Fruit fly (Drosophila melanogaster) whole organism, embryonic: ENCODE data around the gene Nf-YC.

ENCODE experiments used
- ATbp ChIP-seq: fragments of 200-800 bp; sonication (Bioruptor generic); optimal IDR thresholded peaks from 2 replicates; lab custom pipeline; 2017; ENCODE audit warnings: missing biosample characterization, mild to moderate bottlenecking, missing genetic modification characterization, missing genetic modification reagents
- Ada2b ChIP-seq: fragments of 200-800 bp; sonication (Bioruptor generic); IDR thresholded peaks from 2 replicates; pipeline ENCODE4 v1.3.6; 2022; ENCODE audit warnings: missing biosample characterization, missing genetic modification characterization
- Atf6 ChIP-seq: fragments of 200-800 bp; sonication (Bioruptor generic); IDR thresholded peaks from 2 replicates; pipeline ENCODE4 v1.3.6; 2022; ENCODE audit warnings: missing biosample characterization, missing genetic modification characterization
- Awh ChIP-seq: fragments of 200-800 bp; sonication (Bioruptor generic); IDR thresholded peaks from 2 replicates; pipeline ENCODE4, ENCODE4 v1.3.6; 2022; ENCODE audit warnings: missing biosample characterization, missing genetic modification characterization
- CG10462 ChIP-seq: fragments of 200-800 bp; sonication (Bioruptor generic); optimal IDR thresholded peaks from 2 replicates; lab custom pipeline; 2016; ENCODE audit warnings: missing biosample characterization, missing genetic modification characterization
- CG10979 ChIP-seq: fragments of 200-800 bp; sonication (Bioruptor generic); optimal IDR thresholded peaks from 2 replicates; lab custom pipeline; 2018; ENCODE audit warnings: missing biosample characterization, mild to moderate bottlenecking, missing genetic modification characterization, moderate library complexity
- CG11247 ChIP-seq: fragments of 200-800 bp; sonication (Bioruptor generic); IDR thresholded peaks from 2 replicates; pipeline ENCODE4 v1.3.6; 2022; ENCODE audit warnings: missing biosample characterization, missing genetic modification characterization
- CG11696 ChIP-seq: fragments of 200-800 bp; sonication (Bioruptor generic); IDR thresholded peaks from 2 replicates; pipeline ENCODE4 v1.3.6; 2022; ENCODE audit warnings: missing biosample characterization, missing genetic modification characterization
- CG12236 ChIP-seq: fragments of 200-800 bp; sonication (Bioruptor generic); optimal IDR thresholded peaks from 2 replicates; lab custom pipeline; 2016; ENCODE audit warnings: missing biosample characterization, missing genetic modification characterization
- CG12769 ChIP-seq: fragments of 200-800 bp; sonication (Bioruptor generic); optimal IDR thresholded peaks from 2 replicates; lab custom pipeline; 2019; ENCODE audit warnings: missing biosample characterization, mild to moderate bottlenecking, missing genetic modification characterization, moderate library complexity
- CG13624 ChIP-seq: fragments of 200-800 bp; sonication (Bioruptor generic); optimal IDR thresholded peaks from 2 replicates; lab custom pipeline; 2016; ENCODE audit warnings: missing biosample characterization, missing genetic modification characterization
- CG15011 ChIP-seq: fragments of 200-800 bp; sonication (Bioruptor generic); optimal IDR thresholded peaks from 3 replicates; lab custom pipeline; 2018; ENCODE audit warnings: missing biosample characterization, mild to moderate bottlenecking, missing genetic modification characterization
- CG16813 ChIP-seq: fragments of 200-800 bp; sonication (Bioruptor generic); IDR thresholded peaks from 3 replicates; pipeline ENCODE4 v1.3.6; 2022; ENCODE audit warnings: missing biosample characterization, missing genetic modification characterization; ENCODE audit not compliant: partially characterized antibody
- CG17328 ChIP-seq: fragments of 200-800 bp; sonication (Bioruptor generic); IDR thresholded peaks from 2 replicates; pipeline ENCODE4 v1.3.6; 2022; ENCODE audit warnings: missing biosample characterization, missing genetic modification characterization
- CG18764 ChIP-seq: fragments of 200-800 bp; sonication (Bioruptor generic); optimal IDR thresholded peaks from 3 replicates; lab custom pipeline; 2016; ENCODE audit warnings: missing biosample characterization, missing genetic modification characterization
- CG34224 ChIP-seq: fragments of 200-800 bp; sonication (Bioruptor generic); IDR thresholded peaks from 3 replicates; pipeline ENCODE4 v1.3.6; 2022; ENCODE audit warnings: missing biosample characterization, missing genetic modification characterization; ENCODE audit not compliant: partially characterized antibody
- CG7745 ChIP-seq: fragments of 200-800 bp; sonication (Bioruptor generic); optimal IDR thresholded peaks from 2 replicates; lab custom pipeline; 2018; ENCODE audit warnings: missing biosample characterization, mild to moderate bottlenecking, missing genetic modification characterization, moderate library complexity
- CG7786 ChIP-seq: fragments of 200-800 bp; sonication (Bioruptor generic); optimal IDR thresholded peaks from 2 replicates; lab custom pipeline; 2016; ENCODE audit warnings: missing biosample characterization, missing genetic modification characterization
- CG8924 ChIP-seq: fragments of 200-800 bp; optimal IDR thresholded peaks from 3 replicates; lab custom pipeline; 2019; ENCODE audit warnings: missing biosample characterization, mild to moderate bottlenecking, missing genetic modification characterization, moderate library complexity
- CTCF ChIP-seq: fragments of 200-800 bp; sonication (Bioruptor generic); optimal IDR thresholded peaks from 2 replicates; lab custom pipeline; 2017; ENCODE audit warnings: missing biosample characterization, mild to moderate bottlenecking, missing genetic modification characterization, moderate library complexity
- D19A ChIP-seq: fragments of 200-800 bp; optimal IDR thresholded peaks from 3 replicates; lab custom pipeline; 2019; ENCODE audit warnings: missing biosample characterization, mild to moderate bottlenecking, missing genetic modification characterization, moderate library complexity
- Dfd ChIP-seq, 2 experiments: fragments of >200 bp; optimal IDR thresholded peaks; 2 replicates each; lab custom pipeline; 2017; ENCODE audit warnings: missing biosample characterization in 2 of 2, missing genetic modification characterization in 2 of 2
- GATAe ChIP-seq: fragments of 200-800 bp; sonication (Bioruptor generic); conservative IDR thresholded peaks from 2 replicates; pipeline ENCODE4 v1.3.6; 2022; ENCODE audit warnings: missing biosample characterization, missing genetic modification characterization
- Gug ChIP-seq: fragments of 200-800 bp; sonication (Bioruptor generic); IDR thresholded peaks from 4 replicates; pipeline ENCODE4 v1.3.6; 2022; ENCODE audit warnings: missing biosample characterization, missing genetic modification characterization
- HLH54F ChIP-seq: fragments of 200-800 bp; sonication (Bioruptor generic); optimal IDR thresholded peaks from 3 replicates; lab custom pipeline; 2016; ENCODE audit warnings: missing biosample characterization, missing genetic modification characterization
- Lpt ChIP-seq: fragments of >200 bp; optimal IDR thresholded peaks from 2 replicates; lab custom pipeline; 2018; ENCODE audit warnings: missing biosample characterization, missing genetic modification characterization
- Med ChIP-seq: fragments of 200-800 bp; sonication (Bioruptor generic); peaks from one replicate; lab custom pipeline; 2016; ENCODE audit warnings: missing biosample characterization, missing genetic modification characterization, mild to moderate bottlenecking, inconsistent platforms, moderate library complexity
- Neu2 ChIP-seq: fragments of 200-800 bp; sonication (Bioruptor generic); optimal IDR thresholded peaks from 3 replicates; lab custom pipeline; 2016; ENCODE audit warnings: missing biosample characterization, missing genetic modification characterization, borderline replicate concordance
- Optix ChIP-seq: fragments of 200-800 bp; sonication (Bioruptor generic); IDR thresholded peaks from 3 replicates; pipeline ENCODE4 v1.3.6; 2022; ENCODE audit warnings: missing biosample characterization, missing genetic modification characterization
- Pdp1 ChIP-seq, 2 experiments: fragments of 200-800 bp; sonication (Bioruptor generic); optimal IDR thresholded peaks; 3 replicates each; lab custom pipeline; 2016; ENCODE audit warnings: missing biosample characterization in 2 of 2, missing genetic modification characterization in 2 of 2, mild to moderate bottlenecking in 1 of 2, moderate library complexity in 1 of 2
- Sox102F ChIP-seq: fragments of 200-800 bp; sonication (Bioruptor generic); optimal IDR thresholded peaks from 2 replicates; lab custom pipeline; 2018; ENCODE audit warnings: missing biosample characterization, mild to moderate bottlenecking, missing genetic modification characterization, moderate library complexity
- Spps ChIP-seq: fragments of 200-800 bp; sonication (Bioruptor generic); optimal IDR thresholded peaks from 2 replicates; lab custom pipeline; 2018; ENCODE audit warnings: missing biosample characterization, mild to moderate bottlenecking, missing genetic modification characterization
- Ssrp ChIP-seq: fragments of 200-800 bp; sonication (Bioruptor generic); optimal IDR thresholded peaks from 2 replicates; lab custom pipeline; 2018; ENCODE audit warnings: missing biosample characterization, mild to moderate bottlenecking, missing genetic modification characterization, moderate library complexity
- Taf1 ChIP-seq: fragments of 200-800 bp; sonication (Bioruptor generic); IDR thresholded peaks from 2 replicates; pipeline ENCODE4 v1.3.6; 2022; ENCODE audit warnings: missing biosample characterization, missing genetic modification characterization
- ap ChIP-seq: fragments of 200-800 bp; sonication (Bioruptor generic); IDR thresholded peaks from 2 replicates; pipeline ENCODE4 v1.3.6; 2022; ENCODE audit warnings: missing biosample characterization, missing genetic modification characterization
- ash1 ChIP-seq: fragments of 200-800 bp; sonication (Bioruptor generic); optimal IDR thresholded peaks from 2 replicates; lab custom pipeline; 2018; ENCODE audit warnings: missing biosample characterization, mild to moderate bottlenecking, missing genetic modification characterization
- bsh ChIP-seq, 2 experiments: fragments of 200-800 bp; sonication (Bioruptor generic); optimal IDR thresholded peaks; 2 replicates each; lab custom pipeline; 2017 to 2018; ENCODE audit warnings: mild to moderate bottlenecking in 2 of 2, missing biosample characterization in 2 of 2, missing genetic modification characterization in 2 of 2, moderate library complexity in 1 of 2
- dm ChIP-seq: fragments of 200-800 bp; sonication (Bioruptor generic); optimal IDR thresholded peaks from 3 replicates; lab custom pipeline; 2016; ENCODE audit warnings: missing biosample characterization, missing genetic modification characterization
- fd96Cb ChIP-seq: fragments of 200-800 bp; sonication (Bioruptor generic); optimal IDR thresholded peaks from 2 replicates; lab custom pipeline; 2018; ENCODE audit warnings: missing biosample characterization, mild to moderate bottlenecking, missing genetic modification characterization, moderate library complexity
- fu2 ChIP-seq: fragments of 200-800 bp; sonication (Bioruptor generic); optimal IDR thresholded peaks from 2 replicates; lab custom pipeline; 2016; ENCODE audit warnings: missing biosample characterization, missing genetic modification characterization
- hth ChIP-seq: fragments of >200 bp; optimal IDR thresholded peaks from 2 replicates; lab custom pipeline; 2017; ENCODE audit warnings: inconsistent platforms
- lmd ChIP-seq: fragments of 200-800 bp; sonication (Bioruptor generic); IDR thresholded peaks from 2 replicates; pipeline ENCODE4 v1.3.6; 2022; ENCODE audit warnings: missing biosample characterization, missing genetic modification characterization
- repo ChIP-seq: fragments of 200-800 bp; sonication (Bioruptor generic); optimal IDR thresholded peaks from 2 replicates; lab custom pipeline; 2016; ENCODE audit warnings: missing biosample characterization, missing genetic modification characterization
- rib ChIP-seq: fragments of 200-800 bp; sonication (Bioruptor generic); IDR thresholded peaks from 2 replicates; pipeline ENCODE4 v1.3.6; 2022; ENCODE audit warnings: missing biosample characterization, missing genetic modification characterization
- ro ChIP-seq: fragments of 200-800 bp; sonication (Bioruptor generic); IDR thresholded peaks from 2 replicates; pipeline ENCODE4 v1.3.6; 2022; ENCODE audit warnings: missing biosample characterization, missing genetic modification characterization
- run ChIP-seq: fragments of 200-800 bp; sonication (Bioruptor generic); optimal IDR thresholded peaks from 3 replicates; lab custom pipeline; 2018; ENCODE audit warnings: missing biosample characterization, mild to moderate bottlenecking, missing genetic modification characterization
- sens-2 ChIP-seq: fragments of 200-800 bp; sonication (Bioruptor generic); IDR thresholded peaks from 2 replicates; pipeline ENCODE4 v1.3.6; 2022; ENCODE audit warnings: missing biosample characterization, missing genetic modification characterization
- slou ChIP-seq: fragments of 200-800 bp; sonication (Bioruptor generic); optimal IDR thresholded peaks from 3 replicates; lab custom pipeline; 2016; ENCODE audit warnings: missing biosample characterization, missing genetic modification characterization
- so ChIP-seq: fragments of 200-800 bp; sonication (Bioruptor generic); IDR thresholded peaks from 3 replicates; pipeline ENCODE4 v1.3.6; 2022; ENCODE audit warnings: missing biosample characterization, missing genetic modification characterization
- sob ChIP-seq: fragments of 200-800 bp; sonication (Bioruptor generic); IDR thresholded peaks from 2 replicates; pipeline ENCODE4 v1.3.6; 2022; ENCODE audit warnings: missing biosample characterization, missing genetic modification characterization
- stc ChIP-seq: fragments of 200-800 bp; sonication (Bioruptor generic); IDR thresholded peaks from 2 replicates; pipeline ENCODE4 v1.3.6; 2022; ENCODE audit warnings: missing biosample characterization, missing genetic modification characterization
- toy ChIP-seq: fragments of 200-800 bp; sonication (Bioruptor generic); IDR thresholded peaks from 2 replicates; pipeline ENCODE4 v1.3.6; 2022; ENCODE audit warnings: missing biosample characterization, missing genetic modification characterization
- unpg ChIP-seq: fragments of 200-800 bp; sonication (Bioruptor generic); optimal IDR thresholded peaks from 3 replicates; lab custom pipeline; 2018; ENCODE audit warnings: missing biosample characterization, mild to moderate bottlenecking, missing genetic modification characterization, moderate library complexity

Nf-YC gene

DNA sequence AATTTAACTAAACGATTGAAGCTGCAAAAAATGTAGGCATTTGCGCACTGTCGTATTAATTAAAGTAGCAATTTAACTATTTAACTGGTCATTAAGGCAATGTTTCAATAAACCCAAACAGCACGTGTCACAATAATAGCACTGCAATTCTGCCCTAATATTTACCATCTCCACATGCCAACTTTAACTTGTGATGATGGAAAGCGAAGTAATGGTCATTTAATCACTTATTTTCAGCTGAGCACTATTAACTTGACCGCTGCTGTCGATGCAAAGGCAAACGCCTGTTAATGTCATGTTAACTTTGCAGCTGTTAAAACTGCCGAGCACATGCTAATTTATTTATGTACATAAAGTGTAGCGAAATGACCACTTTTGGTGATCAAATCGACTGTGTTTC, 26.5 kb downstream of the Nf-YC start (continued):
- TF ChIP-seq Neu2 (GFP tag; lab: Kevin White, UChicago) (peak; percentile 50), Gug (peak; percentile 83), CG10462 (GFP tag; lab: Kevin White, UChicago) (peak; percentile 60), Optix (GFP tag; lab: Robert Waterston, UW) (peak; percentile 86), slou (GFP tag; lab: Kevin White, UChicago) (peak; percentile 45), HLH54F (GFP tag; lab: Kevin White, UChicago) (peak; percentile 82), Atf6 (GFP tag; lab: Robert Waterston, UW) (peak; percentile 85), D19A (peak; percentile 60), CG16813 (GFP tag; lab: Robert Waterston, UW) (no peak), CTCF (GFP tag; lab: Kevin White, UChicago) (peak; percentile 35), Ada2b (GFP tag; lab: Robert Waterston, UW) (peak; percentile 88), unpg (GFP tag; lab: Kevin White, UChicago) (peak; percentile 88), bsh (GFP tag; optimal IDR thresholded peaks at IDR 0.05; lab: Kevin White, UChicago) (peak in 1 of 2 experiments; percentile 69), CG10979 (tag; lab: Kevin White, UChicago) (peak; percentile 68), CG13624 (GFP tag; lab: Kevin White, UChicago) (peak; percentile 81), Dfd (GFP tag; optimal IDR thresholded peaks at IDR 0.05; lab: Kevin White, UChicago) (no peak), Lpt (GFP tag; lab: Kevin White, UChicago) (no peak), repo (GFP tag; lab: Kevin White, UChicago) (peak; percentile 78), fd96Cb (tag; lab: Kevin White, UChicago) (peak; percentile 79), Pdp1 (GFP tag; optimal IDR thresholded peaks at IDR 0.05; lab: Kevin White, UChicago) (peak; percentile 72 to 76), CG11696 (GFP tag; lab: Robert Waterston, UW) (peak; percentile 95), CG7745 (tag; lab: Kevin White, UChicago) (no peak), so (GFP tag; lab: Robert Waterston, UW) (peak; percentile 90), CG8924 (tag; lab: Kevin White, UChicago) (peak; percentile 79), lmd (GFP tag; lab: Robert Waterston, UW) (peak; percentile 88), CG12769 (tag; lab: Kevin White, UChicago) (peak; percentile 93), fu2 (GFP tag; lab: Kevin White, UChicago) (peak; percentile 80), ap (peak; percentile 86), CG34224 (GFP tag; lab: Robert Waterston, UW) (no peak), rib (GFP tag; lab: Robert Waterston, UW) (0 out of 2 replicates have a peak, but pooled peaks have one; percentile 58), CG17328 (GFP tag; lab: Robert Waterston, UW) (peak; percentile 88), Spps (tag; lab: Kevin White, UChicago) (peak; percentile 37), ash1 (GFP tag; lab: Kevin White, UChicago) (no peak), sob (GFP tag; lab: Robert Waterston, UW) (peak; percentile 84), Sox102F (GFP tag; lab: Kevin White, UChicago) (peak; percentile 87), toy (GFP tag; lab: Robert Waterston, UW) (no peak), sens-2 (GFP tag; lab: Robert Waterston, UW) (peak; percentile 75), stc (GFP tag; lab: Robert Waterston, UW) (peak; percentile 83), Taf1 (GFP tag; lab: Robert Waterston, UW) (peak; percentile 70), dm (GFP tag; lab: Kevin White, UChicago) (peak; percentile 79), CG15011 (GFP tag; lab: Kevin White, UChicago) (peak; percentile 67), CG11247 (GFP tag; lab: Robert Waterston, UW) (peak; percentile 81), hth (no peak), Med (peak; percentile 98), GATAe (GFP tag; lab: Robert Waterston, UW) (no peak), CG7786 (GFP tag; lab: Kevin White, UChicago) (peak; percentile 80), Awh (GFP tag; lab: Robert Waterston, UW) (peak; percentile 82), CG18764 (peak; percentile 60), ATbp (GFP tag; lab: Kevin White, UChicago) (peak; percentile 75), run (peak; percentile 53), ro (peak; percentile 68), Ssrp (peak; percentile 71), CG12236 (GFP tag; lab: Kevin White, UChicago) (peak; percentile 73)
